Worm (Caenorhabditis elegans) whole organism, late embryonic: Measurements from ENCODE around the gene dhrr-1.

Source experiments
- K09A11.1 ChIP-seq: sonication (generic microtip); optimal IDR thresholded peaks from 2 replicates; lab custom pipeline; 2017; ENCODE audit warnings: antibody characterized with exemption, mild to moderate bottlenecking, missing genetic modification characterization, missing compliant biosample characterization; ENCODE audit not compliant: insufficient read depth
- ceh-31 ChIP-seq: sonication (generic microtip); optimal IDR thresholded peaks from 2 replicates; lab custom pipeline; 2016; ENCODE audit warnings: missing genetic modification characterization, missing compliant biosample characterization
- che-1 ChIP-seq: sonication (generic microtip); optimal IDR thresholded peaks from 2 replicates; lab custom pipeline; 2016; ENCODE audit warnings: mild to moderate bottlenecking, missing genetic modification characterization, missing compliant biosample characterization
- dmd-4 ChIP-seq: sonication (generic microtip); optimal IDR thresholded peaks from 2 replicates; lab custom pipeline; 2016; ENCODE audit warnings: borderline replicate concordance, missing genetic modification characterization, missing compliant biosample characterization
- dve-1 ChIP-seq: sonication (generic microtip); optimal IDR thresholded peaks from 2 replicates; lab custom pipeline; 2017; ENCODE audit warnings: antibody characterized with exemption, mild to moderate bottlenecking, missing genetic modification characterization, missing compliant biosample characterization
- elt-4 ChIP-seq: sonication (generic microtip); optimal IDR thresholded peaks from 2 replicates; lab custom pipeline; 2016; ENCODE audit warnings: missing genetic modification characterization, missing compliant biosample characterization
- hlh-6 ChIP-seq: sonication (generic microtip); optimal IDR thresholded peaks from 2 replicates; lab custom pipeline; 2016; ENCODE audit warnings: missing genotype, missing genetic modification characterization, missing compliant biosample characterization
- odd-2 ChIP-seq: sonication (generic microtip); optimal IDR thresholded peaks from 2 replicates; lab custom pipeline; 2017; ENCODE audit warnings: antibody characterized with exemption, mild to moderate bottlenecking, missing genetic modification characterization, missing compliant biosample characterization
- tbx-2 ChIP-seq: sonication (generic microtip); optimal IDR thresholded peaks from 2 replicates; lab custom pipeline; 2016; ENCODE audit warnings: missing genetic modification characterization, missing compliant biosample characterization

DNA sequence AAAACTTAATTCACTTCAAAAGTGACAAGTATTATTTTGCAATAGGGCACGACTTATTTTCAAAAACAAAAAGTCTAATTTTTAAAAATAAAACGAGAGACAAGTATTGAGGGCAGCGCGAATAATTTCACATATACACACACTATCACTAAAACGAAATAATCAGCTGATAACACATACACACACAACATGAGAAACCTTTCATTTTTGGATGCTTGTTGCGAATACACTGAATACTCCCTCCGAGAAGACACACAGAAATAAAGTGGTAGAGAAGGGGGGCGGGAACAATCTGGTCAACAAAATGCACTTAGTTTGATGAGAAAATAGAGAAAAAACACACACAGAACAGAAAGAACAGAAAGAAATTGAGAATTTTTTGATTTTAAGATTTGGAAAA, 40.0 kb downstream of the dhrr-1 start:
- no peak for TF ChIP-seq hlh-6 (tag; lab: Kevin White, UChicago)
- no peak for TF ChIP-seq dmd-4 (tag; lab: Kevin White, UChicago)
- TF ChIP-seq elt-4 (tag; lab: Kevin White, UChicago) = no peak
- TF ChIP-seq dve-1 = no peak
- no peak for TF ChIP-seq ceh-31
- TF ChIP-seq che-1 (tag; lab: Kevin White, UChicago) = no peak
- no peak for TF ChIP-seq K09A11.1 (tag; lab: Kevin White, UChicago)
- TF ChIP-seq odd-2 = no peak
- TF ChIP-seq tbx-2 (tag; lab: Kevin White, UChicago) = no peak
